Fruit fly (Drosophila melanogaster) whole organism, wandering third instar larva: ENCODE results near the gene Vps4.

Experiments
- Abd-B ChIP-seq: fragments of >200 bp; optimal IDR thresholded peaks from 2 replicates; lab custom pipeline; 2017; ENCODE audit warnings: missing biosample characterization, missing genetic modification characterization
- Dfd ChIP-seq: fragments of >200 bp; optimal IDR thresholded peaks from 2 replicates; lab custom pipeline; 2017; ENCODE audit warnings: missing biosample characterization, missing genetic modification characterization
- Hnf4 ChIP-seq: fragments of 200-800 bp; sonication (Bioruptor generic); optimal IDR thresholded peaks from 2 replicates; lab custom pipeline; 2016; ENCODE audit warnings: missing biosample characterization, mild to moderate bottlenecking, missing genetic modification characterization
- Mio ChIP-seq: sonication (Bioruptor generic); optimal IDR thresholded peaks from 2 replicates; lab custom pipeline; 2016; ENCODE audit warnings: missing biosample characterization, missing genetic modification characterization
- Myc ChIP-seq: fragments of >200 bp; optimal IDR thresholded peaks from 2 replicates; lab custom pipeline; 2017
- OdsH ChIP-seq: fragments of 200-800 bp; sonication (Bioruptor generic); optimal IDR thresholded peaks from 2 replicates; lab custom pipeline; 2016; ENCODE audit warnings: missing biosample characterization, mild to moderate bottlenecking, missing genetic modification characterization
- Rel ChIP-seq, 2 experiments: fragments of 200-800 bp; sonication (Bioruptor generic) in 1 of 2; optimal IDR thresholded peaks; 2 replicates in 1 of 2; 3 replicates in 1 of 2; lab custom pipeline; 2016 to 2019; ENCODE audit warnings: mild to moderate bottlenecking in 2 of 2, missing biosample characterization in 2 of 2, missing genetic modification characterization in 2 of 2, moderate library complexity in 1 of 2
- dl ChIP-seq, 2 experiments: fragments of 175-275, 200-275 bp in 1 of 2; fragments of 200-275 bp in 1 of 2; sonication (Bioruptor generic); optimal IDR thresholded peaks; lab custom pipeline; 2018; ENCODE audit warnings: mild to moderate bottlenecking in 2 of 2, missing biosample characterization in 2 of 2, missing genetic modification characterization in 2 of 2, moderate library complexity in 2 of 2; ENCODE audit not compliant: partially characterized antibody in 2 of 2, insufficient read depth in 1 of 2
- dmrt93B ChIP-seq: fragments of 200-800 bp; sonication (Bioruptor generic); optimal IDR thresholded peaks from 2 replicates; lab custom pipeline; 2018; ENCODE audit warnings: missing biosample characterization, mild to moderate bottlenecking, missing genetic modification characterization
- dsf ChIP-seq: sonication (Bioruptor generic); optimal IDR thresholded peaks from 2 replicates; lab custom pipeline; 2016; ENCODE audit warnings: missing biosample characterization, missing genetic modification characterization, borderline replicate concordance
- h ChIP-seq: fragments of 200-800 bp; sonication (Bioruptor generic); optimal IDR thresholded peaks from 3 replicates; lab custom pipeline; 2016; ENCODE audit warnings: missing biosample characterization, mild to moderate bottlenecking, missing genetic modification characterization
- pan ChIP-seq: fragments of >200 bp; optimal IDR thresholded peaks from 2 replicates; lab custom pipeline; 2017
- psq ChIP-seq: fragments of 200-800 bp; sonication (Bioruptor generic); optimal IDR thresholded peaks from 3 replicates; lab custom pipeline; 2017; ENCODE audit warnings: missing biosample characterization, mild to moderate bottlenecking, missing genetic modification characterization, moderate library complexity
- usp ChIP-seq: fragments of >200 bp; optimal IDR thresholded peaks from 2 replicates; lab custom pipeline; 2017; ENCODE audit warnings: missing biosample characterization, missing genetic modification characterization

DNA sequence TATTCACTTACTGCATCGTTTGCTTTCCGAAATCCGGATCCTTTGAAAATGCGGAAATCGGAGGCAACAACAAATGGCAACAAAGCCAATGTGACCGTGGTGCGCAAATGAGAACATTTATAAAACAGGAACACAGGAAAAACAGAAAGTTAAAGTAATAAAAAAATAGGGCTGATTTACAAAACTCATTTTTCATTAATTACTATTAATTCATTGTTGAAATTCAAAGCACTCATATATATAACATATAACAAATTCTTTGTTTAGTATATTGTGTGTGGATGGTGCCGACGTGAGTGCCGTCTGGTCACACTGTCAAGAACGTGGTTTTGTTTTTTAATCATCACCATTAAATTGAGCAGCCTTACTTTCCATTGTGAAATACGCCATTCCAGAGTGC, 46.8 kb upstream of the Vps4 start, which contains the start of the genes Arp8 and CG6769:
- TF ChIP-seq Abd-B, result no peak
- TF ChIP-seq OdsH (GFP tag; lab: Kevin White, UChicago), result peak; percentile 15
- peak; percentile 28 for TF ChIP-seq Hnf4 (GFP tag; lab: Kevin White, UChicago)
- TF ChIP-seq psq (GFP tag; lab: Kevin White, UChicago), result no peak
- no peak for TF ChIP-seq pan (lab: Kevin White, UChicago)
- TF ChIP-seq dl (GFP tag; optimal IDR thresholded peaks at IDR 0.05; lab: Kevin White, UChicago; ENCODE audit: insufficient read depth in 1 of 2, partially characterized antibody in 2 of 2), result no peak
- TF ChIP-seq dsf (GFP tag; lab: Kevin White, UChicago), result no peak
- no peak for TF ChIP-seq dmrt93B (GFP tag; lab: Kevin White, UChicago)
- no peak for TF ChIP-seq Mio (GFP tag; lab: Kevin White, UChicago)
- no peak for TF ChIP-seq Dfd (GFP tag; lab: Kevin White, UChicago)
- TF ChIP-seq Rel (GFP tag; optimal IDR thresholded peaks at IDR 0.05; lab: Kevin White, UChicago), result no peak
- peak; percentile 25 for TF ChIP-seq Rel (tag; optimal IDR thresholded peaks at IDR 0.05; lab: Kevin White, UChicago)
- TF ChIP-seq usp (GFP tag; lab: Kevin White, UChicago), result no peak
- TF ChIP-seq h, result peak; percentile 48
- TF ChIP-seq Myc (lab: Kevin White, UChicago), result peak; percentile 0
